Fruit fly (Drosophila melanogaster) whole organism, pupa: Measurements from ENCODE around the gene CG31436.

ENCODE experiments used
- CG10348 ChIP-seq: fragments of 200-800 bp; sonication (Bioruptor generic); IDR thresholded peaks from 2 replicates; pipeline ENCODE4 v1.3.6; 2022; ENCODE audit warnings: missing biosample characterization, missing genetic modification characterization
- CG12605 ChIP-seq: fragments of 200-800 bp; sonication (Bioruptor generic); IDR thresholded peaks from 2 replicates; pipeline ENCODE4 v1.3.6; 2022; ENCODE audit warnings: missing biosample characterization, missing genetic modification characterization
- CG13204 ChIP-seq: fragments of 200-800 bp; sonication (Bioruptor generic); optimal IDR thresholded peaks from 2 replicates; lab custom pipeline; 2018; ENCODE audit warnings: missing biosample characterization, mild to moderate bottlenecking, missing genetic modification characterization, moderate library complexity
- CG14655 ChIP-seq: fragments of 200-800 bp; sonication (Bioruptor generic); optimal IDR thresholded peaks from 3 replicates; lab custom pipeline; 2017; ENCODE audit warnings: mild to moderate bottlenecking, missing biosample characterization, missing genetic modification reagents, missing genetic modification characterization
- CG15710 ChIP-seq: fragments of 200-800 bp; sonication (Bioruptor generic); optimal IDR thresholded peaks from 2 replicates; lab custom pipeline; 2018; ENCODE audit warnings: missing biosample characterization, mild to moderate bottlenecking, missing genetic modification characterization, moderate library complexity
- CG17806 ChIP-seq: fragments of 200-800 bp; sonication (Bioruptor generic); optimal IDR thresholded peaks from 2 replicates; lab custom pipeline; 2018; ENCODE audit warnings: missing biosample characterization, mild to moderate bottlenecking, missing genetic modification characterization, moderate library complexity
- CG32121 ChIP-seq: fragments of 200-800 bp; sonication (Bioruptor generic); IDR thresholded peaks from 2 replicates; pipeline ENCODE4 v1.3.6; 2022; ENCODE audit warnings: missing biosample characterization, missing genetic modification characterization
- CG34367 ChIP-seq: fragments of 200-800 bp; sonication (Bioruptor generic); optimal IDR thresholded peaks from 2 replicates; lab custom pipeline; 2018; ENCODE audit warnings: missing biosample characterization, mild to moderate bottlenecking, missing genetic modification characterization
- CG4496 ChIP-seq: fragments of 200-800 bp; sonication (Bioruptor generic); IDR thresholded peaks from 3 replicates; pipeline ENCODE4 v1.3.6; 2022; ENCODE audit warnings: missing biosample characterization, missing genetic modification characterization
- CG8159 ChIP-seq: fragments of 200-800 bp; sonication (Bioruptor generic); optimal IDR thresholded peaks from 3 replicates; lab custom pipeline; 2018; ENCODE audit warnings: missing biosample characterization, mild to moderate bottlenecking, missing genetic modification characterization, moderate library complexity
- CG8301 ChIP-seq: fragments of 200-800 bp; sonication (Bioruptor generic); optimal IDR thresholded peaks from 2 replicates; lab custom pipeline; 2018; ENCODE audit warnings: missing biosample characterization, mild to moderate bottlenecking, missing genetic modification characterization
- CG9948 ChIP-seq: fragments of 200-800 bp; sonication (Bioruptor generic); optimal IDR thresholded peaks from 2 replicates; lab custom pipeline; 2018; ENCODE audit warnings: missing biosample characterization, mild to moderate bottlenecking, missing genetic modification characterization, moderate library complexity
- D1 ChIP-seq: fragments of 200-800 bp; sonication (Bioruptor generic); optimal IDR thresholded peaks from 2 replicates; lab custom pipeline; 2018; ENCODE audit warnings: missing biosample characterization, mild to moderate bottlenecking, missing genetic modification characterization, moderate library complexity
- EcR ChIP-seq: fragments of 200-800 bp; sonication (Bioruptor generic); optimal IDR thresholded peaks from 3 replicates; lab custom pipeline; 2019; ENCODE audit warnings: missing biosample characterization, missing genetic modification characterization, mild to moderate bottlenecking, moderate library complexity, missing genetic modification reagents
- Ets98B ChIP-seq: fragments of 200-800 bp; sonication (Bioruptor generic); IDR thresholded peaks from 2 replicates; pipeline ENCODE4 v1.3.6; 2022; ENCODE audit warnings: missing biosample characterization, missing genetic modification characterization
- Pif1A ChIP-seq: fragments of 200-800 bp; sonication (Bioruptor generic); optimal IDR thresholded peaks from 3 replicates; lab custom pipeline; 2016; ENCODE audit warnings: missing biosample characterization, missing genetic modification characterization
- Pif1B ChIP-seq: fragments of 200-800 bp; sonication (Bioruptor generic); optimal IDR thresholded peaks from 3 replicates; lab custom pipeline; 2016; ENCODE audit warnings: missing biosample characterization, missing genetic modification characterization
- Snoo ChIP-seq: fragments of 200-800 bp; sonication (Bioruptor generic); optimal IDR thresholded peaks from 3 replicates; lab custom pipeline; 2017; ENCODE audit warnings: missing biosample characterization, mild to moderate bottlenecking, missing genetic modification characterization, inconsistent platforms
- fd96Ca ChIP-seq: fragments of 200-800 bp; sonication (Bioruptor generic); IDR thresholded peaks from 3 replicates; pipeline ENCODE4 v1.3.6; 2022; ENCODE audit warnings: missing biosample characterization, missing genetic modification characterization
- gl ChIP-seq: fragments of 200-800 bp; sonication (Bioruptor generic); optimal IDR thresholded peaks from 2 replicates; lab custom pipeline; 2018; ENCODE audit warnings: missing biosample characterization, mild to moderate bottlenecking, missing genetic modification characterization
- rn ChIP-seq: fragments of 200-800 bp; sonication (Bioruptor generic); IDR thresholded peaks from 2 replicates; pipeline ENCODE4 v1.3.6; 2022; ENCODE audit warnings: missing biosample characterization, missing genetic modification characterization

The CG31436 gene

DNA sequence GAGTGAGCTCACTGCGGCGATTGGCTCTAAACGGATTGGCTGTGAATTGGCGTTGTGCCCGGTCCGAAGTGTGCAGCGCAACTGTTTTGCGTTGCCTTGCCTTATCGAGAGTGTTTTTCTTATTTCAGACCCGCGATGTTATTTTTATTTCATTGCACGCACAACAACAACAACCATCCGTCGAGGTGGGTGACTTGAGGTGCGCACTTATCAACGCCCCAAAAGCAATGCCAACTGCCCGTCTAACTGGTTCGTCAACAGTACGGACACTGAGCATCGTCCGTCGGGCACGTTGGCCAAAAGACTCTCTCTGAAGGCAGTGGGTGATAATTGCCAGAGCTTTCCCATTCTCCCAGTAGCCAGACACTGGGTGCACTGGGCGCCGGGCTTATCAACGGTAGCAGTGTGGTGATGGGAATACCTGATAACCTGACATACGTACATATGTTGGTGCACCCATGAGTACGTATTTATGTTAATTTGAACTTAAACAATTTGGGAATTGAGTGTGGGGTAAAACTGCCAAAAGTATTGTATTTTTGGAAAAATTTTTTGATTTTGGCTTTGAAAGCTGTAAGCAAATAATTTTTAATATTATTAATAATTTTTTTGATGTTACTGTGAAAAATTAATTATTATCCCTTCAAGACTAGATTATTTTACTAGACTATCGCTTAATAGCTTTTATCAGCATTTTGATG, 8.5 kb upstream of the CG31436 start, which contains the start of gene CG31102:
TSS of gene CG31102 (minus strand) at position 275 of the 701 bp plus-strand sequence.
- TF ChIP-seq Ets98B (GFP tag; lab: Robert Waterston, UW), result no peak
- peak; percentile 63 for TF ChIP-seq EcR (GFP tag; lab: Kevin White, UChicago)
- TF ChIP-seq CG12605, result no peak
- peak; percentile 43; the same call in 1 of the 2 replicates for TF ChIP-seq CG32121 (GFP tag; lab: Robert Waterston, UW)
- no peak for TF ChIP-seq CG4496

- TF ChIP-seq CG4496 (no peak), Pif1A (GFP tag; lab: Kevin White, UChicago) (no peak), CG12605 (no peak), CG32121 (GFP tag; lab: Robert Waterston, UW) (no peak), CG8301 (tag; lab: Kevin White, UChicago) (no peak), Ets98B (GFP tag; lab: Robert Waterston, UW) (no peak), fd96Ca (GFP tag; lab: Robert Waterston, UW) (no peak), CG8159 (tag; lab: Kevin White, UChicago) (no peak), CG9948 (tag; lab: Kevin White, UChicago) (no peak), CG34367 (tag; lab: Kevin White, UChicago) (no peak), Snoo (tag; lab: Kevin White, UChicago) (no peak), CG13204 (no peak), CG10348 (GFP tag; lab: Robert Waterston, UW) (no peak), rn (no peak), D1 (no peak), CG15710 (no peak), EcR (GFP tag; lab: Kevin White, UChicago) (no peak)
These were observed 6.3 kb upstream of the CG31436 start, which contains the start of gene CG31097 for dm6 chr3R:25297678-25298077. CG31097 (minus strand) TSS chr3R:25297778.

- TF ChIP-seq CG8159 (tag; lab: Kevin White, UChicago) (no peak), CG13204 (no peak), Snoo (tag; lab: Kevin White, UChicago) (no peak), gl (tag; lab: Kevin White, UChicago) (no peak), Ets98B (GFP tag; lab: Robert Waterston, UW) (no peak), CG34367 (tag; lab: Kevin White, UChicago) (no peak), Pif1A (GFP tag; lab: Kevin White, UChicago) (no peak), CG9948 (tag; lab: Kevin White, UChicago) (no peak), CG15710 (no peak), EcR (GFP tag; lab: Kevin White, UChicago) (no peak)
These were observed 4.4 kb upstream of the CG31436 start, which contains the start of gene CG31288 for dm6 chr3R:25299507-25299964. CG31288 (minus strand) TSS chr3R:25299557.

dm6 chr3R:25300575-25300974, 3.4 kb upstream of the CG31436 start, which contains the start of gene CG13659:
CG13659 (plus strand) TSS chr3R:25300891.
- TF ChIP-seq CG34367 (tag; lab: Kevin White, UChicago) (no peak), CG12605 (no peak), Pif1A (GFP tag; lab: Kevin White, UChicago) (no peak), Ets98B (GFP tag; lab: Robert Waterston, UW) (no peak), Snoo (tag; lab: Kevin White, UChicago) (no peak), gl (tag; lab: Kevin White, UChicago) (no peak), CG10348 (GFP tag; lab: Robert Waterston, UW) (no peak), CG14655 (GFP tag; lab: Kevin White, UChicago) (no peak), EcR (GFP tag; lab: Kevin White, UChicago) (no peak), fd96Ca (GFP tag; lab: Robert Waterston, UW) (no peak), D1 (no peak), CG15710 (no peak), CG9948 (tag; lab: Kevin White, UChicago) (no peak), CG8159 (tag; lab: Kevin White, UChicago) (no peak), CG32121 (GFP tag; lab: Robert Waterston, UW) (no peak), CG13204 (no peak), CG8301 (tag; lab: Kevin White, UChicago) (no peak), CG4496 (no peak), rn (no peak), CG17806 (no peak)

dm6 chr3R:25302239-25302638, 1.7 kb upstream of the CG31436 start, which contains the start of gene CG31370:
CG31370 (plus strand) TSS chr3R:25302464.
- TF ChIP-seq CG8301 (tag; lab: Kevin White, UChicago) (no peak), CG34367 (tag; lab: Kevin White, UChicago) (no peak), CG15710 (no peak)

DNA sequence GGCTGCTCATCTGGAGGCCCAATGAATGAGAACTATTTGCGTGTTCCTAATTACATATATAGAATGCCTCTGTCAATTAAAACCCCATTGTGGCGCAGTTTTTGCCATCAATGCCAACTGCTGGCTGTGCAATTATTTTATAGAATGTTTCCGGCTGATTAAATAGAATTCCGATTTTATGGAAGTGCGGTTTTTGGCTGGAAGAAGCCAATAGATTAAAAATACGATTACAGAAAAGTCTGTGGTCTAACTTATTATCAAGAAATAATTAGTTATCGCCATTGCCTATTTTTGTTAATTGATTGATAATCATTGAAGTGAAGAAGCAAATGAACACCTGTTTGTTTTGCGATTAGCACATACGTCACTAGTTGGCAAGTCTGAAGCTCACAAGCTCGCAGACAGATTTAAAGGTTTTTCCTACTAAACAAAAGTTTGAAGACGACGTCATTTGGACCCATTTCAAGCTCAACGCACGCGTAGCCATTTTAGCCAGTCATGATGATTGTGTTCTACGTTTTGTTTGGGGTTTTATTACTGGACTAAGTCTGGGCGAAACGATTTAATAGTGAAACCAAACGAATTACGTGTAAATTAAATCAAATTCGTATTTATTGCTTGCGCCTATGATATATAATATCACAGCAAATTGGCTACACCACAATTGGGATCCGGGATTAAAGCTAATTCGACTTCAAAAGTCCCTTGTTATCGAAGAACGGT, 2.0 kb downstream of the CG31436 start:
- no peak for TF ChIP-seq gl (tag; lab: Kevin White, UChicago)
- no peak for TF ChIP-seq rn
- no peak for TF ChIP-seq CG13204
- TF ChIP-seq D1, result no peak
- TF ChIP-seq CG10348 (GFP tag; lab: Robert Waterston, UW), result no peak
- TF ChIP-seq CG15710, result no peak
- no peak for TF ChIP-seq CG4496
- TF ChIP-seq Pif1A (GFP tag; lab: Kevin White, UChicago), result no peak
- no peak for TF ChIP-seq Ets98B (GFP tag; lab: Robert Waterston, UW)
- TF ChIP-seq Pif1B (GFP tag; lab: Kevin White, UChicago), result no peak
- no peak for TF ChIP-seq CG34367 (tag; lab: Kevin White, UChicago)
- no peak for TF ChIP-seq CG8159 (tag; lab: Kevin White, UChicago)
- no peak for TF ChIP-seq EcR (GFP tag; lab: Kevin White, UChicago)
- no peak for TF ChIP-seq CG32121 (GFP tag; lab: Robert Waterston, UW)
- no peak for TF ChIP-seq CG14655 (GFP tag; lab: Kevin White, UChicago)
